Fruit fly (Drosophila melanogaster): ENCODE results near the gene Taf9.

Gene Taf9

DNA sequence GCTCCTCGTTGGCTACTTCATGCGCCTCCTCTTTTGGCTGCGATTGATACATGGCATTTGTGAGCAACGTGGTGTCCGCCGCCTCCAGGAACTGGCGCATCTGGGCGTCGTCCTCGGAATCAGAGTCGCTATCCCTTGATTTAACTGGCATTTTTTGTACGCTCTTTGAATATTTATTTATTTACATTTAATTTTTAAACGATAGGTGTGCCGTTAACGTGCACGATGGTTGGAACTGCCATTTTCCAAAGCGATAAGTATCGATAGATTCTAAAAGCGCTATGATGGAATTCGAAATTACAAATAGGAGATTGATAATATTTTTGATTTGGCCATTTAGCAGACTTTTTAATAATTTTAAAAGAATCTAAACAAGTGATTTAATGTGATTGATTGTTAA lies 10.5 kb downstream of the Taf9 start, which contains the start of gene CG32554 (continued):
- peak; percentile 92 for TF ChIP-seq hbn (GFP tag; IDR thresholded peaks at IDR 0.05; ENCODE audit: partially characterized antibody)
- no peak for TF ChIP-seq CG1792 (GFP tag; optimal IDR thresholded peaks at IDR 0.05)
- TF ChIP-seq CG1024 (GFP tag; IDR thresholded peaks at IDR 0.05): no peak
- no peak for TF ChIP-seq Elba2 (GFP tag; optimal IDR thresholded peaks at IDR 0.05)
- peak; percentile 93 for TF ChIP-seq CG34224 (GFP tag; IDR thresholded peaks at IDR 0.05; ENCODE audit: partially characterized antibody)
- TF ChIP-seq CG4820 (GFP tag; optimal IDR thresholded peaks at IDR 0.05): no peak
- no peak for TF ChIP-seq Abd-B (GFP tag; optimal IDR thresholded peaks at IDR 0.05)
- no peak for TF ChIP-seq Nf-YA (GFP tag; IDR thresholded peaks at IDR 0.05)
- no peak for TF ChIP-seq MTF-1 (GFP tag; optimal IDR thresholded peaks at IDR 0.05; ENCODE audit: borderline replicate concordance)
- TF ChIP-seq Side (GFP tag; optimal IDR thresholded peaks at IDR 0.05): no peak
- no peak for TF ChIP-seq CG12391 (tag; optimal IDR thresholded peaks at IDR 0.05)
- no peak for TF ChIP-seq psq (GFP tag; optimal IDR thresholded peaks at IDR 0.05)
- no peak for TF ChIP-seq HmgZ (tag; optimal IDR thresholded peaks at IDR 0.05)
- no peak for TF ChIP-seq CG12744 (GFP tag; optimal IDR thresholded peaks at IDR 0.05)
- no peak for TF ChIP-seq CG33557 (GFP tag; optimal IDR thresholded peaks at IDR 0.05)
- peak; percentile 35 for TF ChIP-seq CTCF (GFP tag; optimal IDR thresholded peaks at IDR 0.05)
- TF ChIP-seq Sry-β (GFP tag; optimal IDR thresholded peaks at IDR 0.05): no peak
- no peak for TF ChIP-seq CG8924 (tag; optimal IDR thresholded peaks at IDR 0.05)
- no peak for TF ChIP-seq jigr1 (GFP tag; IDR thresholded peaks at IDR 0.05)
- TF ChIP-seq ro (GFP tag; IDR thresholded peaks at IDR 0.05): no peak
- TF ChIP-seq Dp (GFP tag; optimal IDR thresholded peaks at IDR 0.05): peak; percentile 81
- TF ChIP-seq CG18476 (GFP tag; optimal IDR thresholded peaks at IDR 0.05): no peak
- no peak for TF ChIP-seq dm (GFP tag; optimal IDR thresholded peaks at IDR 0.05)
- no peak for TF ChIP-seq CrebB (tag; optimal IDR thresholded peaks at IDR 0.05)
- no peak for TF ChIP-seq CG12659 (GFP tag; optimal IDR thresholded peaks at IDR 0.05)
- TF ChIP-seq CoRest (tag; optimal IDR thresholded peaks at IDR 0.05): no peak
- TF ChIP-seq CG10543 (GFP tag; optimal IDR thresholded peaks at IDR 0.05): no peak
- no peak for TF ChIP-seq H2.0 (GFP tag; IDR thresholded peaks at IDR 0.05)
- no peak for TF ChIP-seq run (tag; optimal IDR thresholded peaks at IDR 0.05)
- no peak for TF ChIP-seq CG13296 (GFP tag; optimal IDR thresholded peaks at IDR 0.05)
- TF ChIP-seq CG4360 (GFP tag; IDR thresholded peaks at IDR 0.05): no peak
- no peak for TF ChIP-seq CG17829 (tag; optimal IDR thresholded peaks at IDR 0.05)
- peak; percentile 71 for TF ChIP-seq nerfin-2 (GFP tag; IDR thresholded peaks at IDR 0.05; ENCODE audit: partially characterized antibody)
- no peak for TF ChIP-seq al (GFP tag; IDR thresholded peaks at IDR 0.05)
- no peak for TF ChIP-seq zf30C (GFP tag; optimal IDR thresholded peaks at IDR 0.05)
- no peak for TF ChIP-seq Spps (tag; optimal IDR thresholded peaks at IDR 0.05)
- no peak for TF ChIP-seq Stat92E (GFP tag; optimal IDR thresholded peaks at IDR 0.05)
- TF ChIP-seq CG42726 (GFP tag; IDR thresholded peaks at IDR 0.05; ENCODE audit: partially characterized antibody): peak; percentile 80; the same call in 1 of the 2 replicates
- TF ChIP-seq toy (GFP tag; IDR thresholded peaks at IDR 0.05): no peak
- peak; percentile 90 for TF ChIP-seq CG6791 (GFP tag; IDR thresholded peaks at IDR 0.05; ENCODE audit: partially characterized antibody)
- TF ChIP-seq BEAF-32 (GFP tag; optimal IDR thresholded peaks at IDR 0.05): peak; percentile 83
- TF ChIP-seq Jarid2 (GFP tag; optimal IDR thresholded peaks at IDR 0.05): no peak
- TF ChIP-seq CG11560 (tag; IDR thresholded peaks at IDR 0.05): no peak
- peak; percentile 5 for TF ChIP-seq stwl (tag; optimal IDR thresholded peaks at IDR 0.05)
- no peak for TF ChIP-seq CG17359 (tag; optimal IDR thresholded peaks at IDR 0.05)
- TF ChIP-seq knrl (GFP tag; IDR thresholded peaks at IDR 0.05; ENCODE audit: partially characterized antibody): peak; percentile 86
- TF ChIP-seq Dek (tag; optimal IDR thresholded peaks at IDR 0.05): no peak
- peak; percentile 93 for TF ChIP-seq Dll (GFP tag; IDR thresholded peaks at IDR 0.05; ENCODE audit: partially characterized antibody)
- TF ChIP-seq CHES-1-like (GFP tag; optimal IDR thresholded peaks at IDR 0.05): no peak
- no peak for TF ChIP-seq oc (tag; optimal IDR thresholded peaks at IDR 0.05)

All from whole organism, embryonic.